Worm (Caenorhabditis elegans): ENCODE data around the gene igeg-1.

DNA sequence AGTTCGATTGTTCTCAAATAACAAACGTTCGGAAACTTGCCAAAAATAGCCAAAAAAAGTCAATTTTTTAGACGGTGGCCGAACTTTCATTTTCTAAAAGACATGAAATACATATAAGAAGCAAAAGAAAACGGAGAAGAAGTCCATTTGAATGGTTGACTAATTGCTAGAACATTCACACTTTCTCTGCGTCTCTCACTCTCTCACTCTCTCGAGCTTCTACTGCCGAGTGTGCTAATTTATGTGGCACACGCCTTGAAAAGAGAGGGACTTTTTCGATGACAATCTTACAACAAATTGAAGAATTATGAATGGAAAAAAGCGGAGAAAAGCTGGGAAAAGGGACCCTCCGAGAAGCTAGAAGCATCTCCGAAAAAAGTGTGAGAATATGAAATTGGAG is 11.6 kb downstream of the igeg-1 start:
- TF ChIP-seq dao-5 (tag; optimal IDR thresholded peaks at IDR 0.05) (no peak), W03F9.2 (tag; optimal IDR thresholded peaks at IDR 0.05) (no peak)
